Worm (Caenorhabditis elegans): ENCODE measurements around the gene plp-2.

DNA sequence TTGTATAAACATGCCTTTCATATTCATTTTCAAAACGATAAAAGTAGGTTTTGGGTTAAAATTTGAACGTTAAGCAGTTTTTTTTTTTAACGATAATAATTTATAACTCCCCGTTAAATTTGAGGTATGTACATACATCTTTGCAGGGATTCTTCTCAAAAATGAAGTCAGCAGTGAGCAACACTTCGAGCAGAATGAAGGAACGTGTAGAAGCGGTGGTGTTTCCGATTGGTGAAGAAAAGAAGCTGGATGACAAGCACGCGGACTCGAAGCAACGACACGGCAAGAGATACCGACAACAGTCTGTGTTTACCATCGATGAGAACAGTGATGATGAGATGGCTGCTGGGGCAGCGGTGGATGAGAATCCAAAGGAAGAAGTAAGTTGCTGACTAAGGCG lies 9.5 kb downstream of the plp-2 start:
- TF ChIP-seq med-1 (GFP tag; optimal IDR thresholded peaks at IDR 0.05; ENCODE audit: insufficient read depth): no peak
- no peak for TF ChIP-seq tab-1 (GFP tag; IDR thresholded peaks at IDR 0.05)
- TF ChIP-seq ztf-23 (GFP tag; IDR thresholded peaks at IDR 0.05): no peak
- no peak for TF ChIP-seq cog-1 (tag; optimal IDR thresholded peaks at IDR 0.05)

Data from whole organism, midembryonic.